Fruit fly (Drosophila melanogaster): ENCODE results near the gene CG34428.

CG34428 gene

DNA sequence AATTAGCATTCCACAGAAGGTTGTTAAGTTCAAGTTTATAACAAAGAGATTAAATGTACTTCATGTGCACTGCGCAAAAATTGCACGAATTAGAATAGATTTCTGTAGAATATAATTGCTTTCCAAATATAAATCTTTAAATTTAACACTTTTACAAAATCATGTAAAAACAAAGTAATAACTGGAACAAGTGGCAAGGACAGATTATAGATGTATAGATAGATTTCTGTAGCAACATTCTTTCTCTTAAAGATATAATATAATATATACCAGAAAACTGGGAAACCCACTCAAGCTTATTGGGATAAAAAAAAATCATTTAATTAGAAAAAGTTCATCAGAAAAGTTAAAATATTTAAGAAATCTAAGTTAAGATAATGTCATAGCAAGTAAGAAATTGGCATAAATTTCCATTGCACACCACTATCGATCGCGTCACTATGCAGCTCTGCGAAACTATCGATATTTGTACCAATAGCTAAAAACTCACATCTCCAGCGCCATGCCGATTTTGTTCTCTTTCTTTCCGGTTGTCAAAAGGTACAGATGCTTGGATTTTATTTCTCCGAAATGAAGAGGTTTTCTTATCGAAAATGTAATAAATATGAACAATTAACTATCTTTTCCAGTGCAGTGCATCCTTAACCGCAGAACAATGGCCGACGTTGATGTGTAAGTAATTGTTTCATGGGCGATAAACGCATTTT is 38.6 kb upstream of the CG34428 start, which contains the start of gene RpS12 (continued):
- peak; percentile 86 for TF ChIP-seq bcd (GFP tag; optimal IDR thresholded peaks at IDR 0.05)
- peak; percentile 79 for TF ChIP-seq odd (GFP tag; optimal IDR thresholded peaks at IDR 0.05)
- no peak for TF ChIP-seq CG11560 (tag; IDR thresholded peaks at IDR 0.05)
- TF ChIP-seq gfzf (GFP tag; optimal IDR thresholded peaks at IDR 0.05) = peak; percentile 18
- TF ChIP-seq Ets97D (GFP tag; optimal IDR thresholded peaks at IDR 0.05) = peak; percentile 99
- peak; percentile 47 for TF ChIP-seq E2f1 (GFP tag; IDR thresholded peaks at IDR 0.05)
- TF ChIP-seq sim (GFP tag; IDR thresholded peaks at IDR 0.05) = 0 out of 2 replicates have a peak, but pooled peaks have one; percentile 25
- peak; percentile 81 for TF ChIP-seq Atf3 (GFP tag; optimal IDR thresholded peaks at IDR 0.05)
- TF ChIP-seq trem (tag; optimal IDR thresholded peaks at IDR 0.05) = peak; percentile 63
- TF ChIP-seq CG18764 (GFP tag; optimal IDR thresholded peaks at IDR 0.05) = peak; percentile 59
- TF ChIP-seq Dad (GFP tag; optimal IDR thresholded peaks at IDR 0.05) = peak; percentile 78
- peak; percentile 92 for TF ChIP-seq Dref (GFP tag; IDR thresholded peaks at IDR 0.05)
- peak; percentile 79 for TF ChIP-seq lilli (GFP tag; optimal IDR thresholded peaks at IDR 0.05)
- peak; percentile 31 for TF ChIP-seq Ssrp (tag; optimal IDR thresholded peaks at IDR 0.05)
- TF ChIP-seq CG10979 (tag; optimal IDR thresholded peaks at IDR 0.05) = peak; percentile 50
- TF ChIP-seq CG6654 (GFP tag; optimal IDR thresholded peaks at IDR 0.05) = peak; percentile 33
- TF ChIP-seq bsh (GFP tag; optimal IDR thresholded peaks at IDR 0.05) = peak; percentile 43 to 54
- peak; percentile 62 for TF ChIP-seq Ada2b (GFP tag; IDR thresholded peaks at IDR 0.05)
- TF ChIP-seq CG3726 (GFP tag; IDR thresholded peaks at IDR 0.05) = 0 out of 3 replicates have a peak, but pooled peaks have one; percentile 54
- peak; percentile 91 for TF ChIP-seq Bgb (GFP tag; IDR thresholded peaks at IDR 0.05; ENCODE audit: partially characterized antibody)
- TF ChIP-seq HmgD (GFP tag; optimal IDR thresholded peaks at IDR 0.05) = peak; percentile 69
- TF ChIP-seq HLHmδ (GFP tag; optimal IDR thresholded peaks at IDR 0.05) = peak; percentile 68
- TF ChIP-seq gro (GFP tag; optimal IDR thresholded peaks at IDR 0.05) = peak; percentile 82
- TF ChIP-seq CG17359 (tag; optimal IDR thresholded peaks at IDR 0.05) = peak; percentile 68
- TF ChIP-seq crp (GFP tag; optimal IDR thresholded peaks at IDR 0.05) = peak in 1 of 2 experiments; percentile 34
- no peak for TF ChIP-seq pan (optimal IDR thresholded peaks at IDR 0.05)
- TF ChIP-seq pan (GFP tag; optimal IDR thresholded peaks at IDR 0.05 in 1 of 2, IDR thresholded peaks at IDR 0.05 in 1 of 2) = peak in 1 of 2 experiments; percentile 67
- no peak for TF ChIP-seq ro (GFP tag; IDR thresholded peaks at IDR 0.05)
- peak; percentile 90 for TF ChIP-seq Opbp (GFP tag; IDR thresholded peaks at IDR 0.05; ENCODE audit: partially characterized antibody)
- TF ChIP-seq jumu (GFP tag; optimal IDR thresholded peaks at IDR 0.05) = peak; percentile 59
- peak; percentile 85 for TF ChIP-seq CG11247 (GFP tag; IDR thresholded peaks at IDR 0.05)
- peak; percentile 83 for TF ChIP-seq CG7271 (tag; optimal IDR thresholded peaks at IDR 0.05)
- no peak for TF ChIP-seq pita (GFP tag; optimal IDR thresholded peaks at IDR 0.05)
- TF ChIP-seq vvl (GFP tag; IDR thresholded peaks at IDR 0.05) = peak; percentile 78
- TF ChIP-seq sima (GFP tag; optimal IDR thresholded peaks at IDR 0.05) = peak; percentile 34
- no peak for TF ChIP-seq Elba2 (GFP tag; optimal IDR thresholded peaks at IDR 0.05)
- TF ChIP-seq CG6254 (GFP tag; optimal IDR thresholded peaks at IDR 0.05) = peak; percentile 42
- peak; percentile 51 for TF ChIP-seq tx (GFP tag; optimal IDR thresholded peaks at IDR 0.05)
- TF ChIP-seq Hr78 (GFP tag; optimal IDR thresholded peaks at IDR 0.05) = no peak
- peak; percentile 47 for TF ChIP-seq CG31441 (GFP tag; IDR thresholded peaks at IDR 0.05)
- TF ChIP-seq fd96Cb (tag; optimal IDR thresholded peaks at IDR 0.05) = peak; percentile 34
- peak; percentile 69 for TF ChIP-seq CG16779 (GFP tag; IDR thresholded peaks at IDR 0.05)
- TF ChIP-seq ash1 (GFP tag; optimal IDR thresholded peaks at IDR 0.05) = peak; percentile 81
- peak; percentile 44 for TF ChIP-seq CG8281 (tag; optimal IDR thresholded peaks at IDR 0.05)
- 0 out of 2 replicates have a peak, but pooled peaks have one; percentile 49 for TF ChIP-seq Awh (GFP tag; IDR thresholded peaks at IDR 0.05)
- no peak for TF ChIP-seq jigr1 (GFP tag; IDR thresholded peaks at IDR 0.05)
- peak; percentile 50 to 75 for TF ChIP-seq chif (GFP tag; optimal IDR thresholded peaks at IDR 0.05)
- TF ChIP-seq ATbp (GFP tag; optimal IDR thresholded peaks at IDR 0.05) = peak; percentile 72
- TF ChIP-seq Dbx (GFP tag; IDR thresholded peaks at IDR 0.05) = peak; percentile 89; the same call in 2 of the 3 replicates

All from whole organism, embryonic.